Fruit fly (Drosophila melanogaster) whole organism, prepupa: ENCODE measurements around the gene CG9686.

Experiments
- Blimp-1 ChIP-seq: fragments of 200-800 bp; sonication (Bioruptor generic); optimal IDR thresholded peaks from 3 replicates; lab custom pipeline; 2017; ENCODE audit warnings: missing biosample characterization, missing genetic modification characterization, mild to moderate bottlenecking, moderate library complexity, missing genetic modification reagents
- CG10669 ChIP-seq: fragments of 200-800 bp; sonication (Bioruptor generic); optimal IDR thresholded peaks from 3 replicates; lab custom pipeline; 2018; ENCODE audit warnings: missing biosample characterization, mild to moderate bottlenecking, missing genetic modification characterization, moderate library complexity
- CG11294 ChIP-seq: fragments of 200-800 bp; sonication (Bioruptor generic); IDR thresholded peaks from 2 replicates; pipeline ENCODE4 v1.3.6; 2022; ENCODE audit warnings: missing biosample characterization, missing genetic modification characterization
- CG11762 ChIP-seq: fragments of 200-800 bp; sonication (Bioruptor generic); optimal IDR thresholded peaks from 3 replicates; lab custom pipeline; 2016; ENCODE audit warnings: missing biosample characterization, missing genetic modification characterization; ENCODE audit not compliant: insufficient read depth
- CG11902 ChIP-seq: fragments of 200-800 bp; sonication (Bioruptor generic); optimal IDR thresholded peaks from 3 replicates; lab custom pipeline; 2016; ENCODE audit warnings: missing biosample characterization, missing genetic modification characterization
- CG15336 ChIP-seq: fragments of 200-800 bp; sonication (Bioruptor generic); IDR thresholded peaks from 2 replicates; pipeline ENCODE4 v1.3.6; 2022; ENCODE audit warnings: missing biosample characterization, missing genetic modification characterization
- CG1621 ChIP-seq: fragments of 200-800 bp; sonication (Bioruptor generic); optimal IDR thresholded peaks from 3 replicates; lab custom pipeline; 2018; ENCODE audit warnings: missing biosample characterization, mild to moderate bottlenecking, missing genetic modification characterization
- CG3032 ChIP-seq: fragments of 200-800 bp; optimal IDR thresholded peaks from 2 replicates; lab custom pipeline; 2019; ENCODE audit warnings: missing biosample characterization, mild to moderate bottlenecking, missing genetic modification characterization, moderate library complexity
- CG31627 ChIP-seq: fragments of 200-800 bp; sonication (Bioruptor generic); optimal IDR thresholded peaks from 3 replicates; lab custom pipeline; 2016; ENCODE audit warnings: missing biosample characterization, missing genetic modification characterization
- CG32006 ChIP-seq: fragments of 200-800 bp; sonication (Bioruptor generic); optimal IDR thresholded peaks from 3 replicates; lab custom pipeline; 2017; ENCODE audit warnings: missing biosample characterization, mild to moderate bottlenecking, missing genetic modification characterization
- CG34406 ChIP-seq: fragments of 200-800 bp; sonication (Bioruptor generic); optimal IDR thresholded peaks from 3 replicates; lab custom pipeline; 2016; ENCODE audit warnings: missing biosample characterization, missing genetic modification characterization
- CG4318 ChIP-seq: fragments of 200-800 bp; sonication (Bioruptor generic); optimal IDR thresholded peaks from 3 replicates; lab custom pipeline; 2017; ENCODE audit warnings: missing biosample characterization, mild to moderate bottlenecking, missing genetic modification characterization
- CG6163 ChIP-seq: fragments of 200-800 bp; sonication (Bioruptor generic); IDR thresholded peaks from 3 replicates; pipeline ENCODE4 v1.3.6; 2022; ENCODE audit warnings: missing biosample characterization, missing genetic modification characterization
- CG6792 ChIP-seq: fragments of 200-800 bp; sonication (Bioruptor generic); optimal IDR thresholded peaks from 3 replicates; lab custom pipeline; 2016; ENCODE audit warnings: missing biosample characterization, missing genetic modification characterization
- CG6808 ChIP-seq: fragments of 200-800 bp; sonication (Bioruptor generic); optimal IDR thresholded peaks from 3 replicates; lab custom pipeline; 2017; ENCODE audit warnings: missing biosample characterization, missing genetic modification characterization, mild to moderate bottlenecking, moderate library complexity, missing genetic modification reagents
- CG6854 ChIP-seq: fragments of 200-800 bp; sonication (Bioruptor generic); optimal IDR thresholded peaks from 2 replicates; lab custom pipeline; 2017; ENCODE audit warnings: missing biosample characterization, mild to moderate bottlenecking, missing genetic modification characterization
- CG7368 ChIP-seq: fragments of 200-800 bp; sonication (Bioruptor generic); optimal IDR thresholded peaks from 3 replicates; lab custom pipeline; 2016; ENCODE audit warnings: missing biosample characterization, missing genetic modification characterization
- CG8119 ChIP-seq: fragments of 200-800 bp; sonication (Bioruptor generic); IDR thresholded peaks from 3 replicates; pipeline ENCODE4 v1.3.6; 2022; ENCODE audit warnings: missing biosample characterization, missing genetic modification characterization
- CG8632 ChIP-seq: fragments of 200-800 bp; sonication (Bioruptor generic); optimal IDR thresholded peaks from 3 replicates; lab custom pipeline; 2016; ENCODE audit warnings: missing biosample characterization, missing genetic modification characterization
- Eip78C ChIP-seq: fragments of 200-800 bp; sonication (Bioruptor generic); peaks from one replicate; lab custom pipeline; 2016; ENCODE audit warnings: missing biosample characterization, missing genetic modification characterization
- Eip93F ChIP-seq: fragments of 200-800 bp; sonication (Bioruptor generic); optimal IDR thresholded peaks from 2 replicates; lab custom pipeline; 2016; ENCODE audit warnings: missing biosample characterization, mild to moderate bottlenecking, missing genetic modification characterization
- Ets21C ChIP-seq: fragments of 200-800 bp; sonication (Bioruptor generic); optimal IDR thresholded peaks from 3 replicates; lab custom pipeline; 2016; ENCODE audit warnings: missing biosample characterization, missing genetic modification characterization
- Ets96B ChIP-seq: fragments of 200-800 bp; optimal IDR thresholded peaks from 2 replicates; lab custom pipeline; 2019; ENCODE audit warnings: missing biosample characterization, mild to moderate bottlenecking, missing genetic modification characterization, moderate library complexity
- Gug ChIP-seq: fragments of 200-800 bp; sonication (Bioruptor generic); IDR thresholded peaks from 2 replicates; pipeline ENCODE4 v1.3.6; 2022; ENCODE audit warnings: missing biosample characterization, missing genetic modification characterization
- Hr38 ChIP-seq: sonication (Bioruptor generic); optimal IDR thresholded peaks from 2 replicates; lab custom pipeline; 2016; ENCODE audit warnings: missing biosample characterization, missing genetic modification characterization
- Hr39 ChIP-seq: fragments of 200-800 bp; sonication (Bioruptor generic); optimal IDR thresholded peaks from 2 replicates; lab custom pipeline; 2016; ENCODE audit warnings: missing biosample characterization, missing genetic modification characterization
- Hr4 ChIP-seq: fragments of 200-800 bp; sonication (Bioruptor generic); optimal IDR thresholded peaks from 3 replicates; lab custom pipeline; 2016; ENCODE audit warnings: missing biosample characterization, missing genetic modification characterization
- Lpt ChIP-seq: fragments of 200-800 bp; sonication (Bioruptor generic); optimal IDR thresholded peaks from 3 replicates; lab custom pipeline; 2016; ENCODE audit warnings: missing biosample characterization, missing genetic modification characterization
- Met ChIP-seq: fragments of 200-800 bp; sonication (Bioruptor generic); optimal IDR thresholded peaks from 3 replicates; lab custom pipeline; 2016; ENCODE audit warnings: missing biosample characterization, missing genetic modification characterization
- OdsH ChIP-seq: fragments of 200-800 bp; sonication (Bioruptor generic); optimal IDR thresholded peaks from 3 replicates; lab custom pipeline; 2016; ENCODE audit warnings: missing biosample characterization, missing genetic modification characterization
- Smox ChIP-seq: fragments of 200-800 bp; sonication (Bioruptor generic); optimal IDR thresholded peaks from 3 replicates; lab custom pipeline; 2016; ENCODE audit warnings: missing biosample characterization, missing genetic modification characterization
- Sox14 ChIP-seq: fragments of 200-800 bp; sonication (Bioruptor generic); optimal IDR thresholded peaks from 3 replicates; lab custom pipeline; 2016; ENCODE audit warnings: missing biosample characterization, missing genetic modification characterization
- Sox15 ChIP-seq: fragments of 200-800 bp; sonication (Bioruptor generic); optimal IDR thresholded peaks from 3 replicates; lab custom pipeline; 2016; ENCODE audit warnings: missing biosample characterization, missing genetic modification characterization
- achi ChIP-seq: fragments of 200-800 bp; sonication (Bioruptor generic); optimal IDR thresholded peaks from 3 replicates; lab custom pipeline; 2016; ENCODE audit warnings: missing biosample characterization, missing genetic modification characterization
- acj6 ChIP-seq: fragments of 200-800 bp; sonication (Bioruptor generic); optimal IDR thresholded peaks from 3 replicates; lab custom pipeline; 2016; ENCODE audit warnings: missing biosample characterization, missing genetic modification characterization
- cyc ChIP-seq: fragments of 200-800 bp; sonication (Bioruptor generic); optimal IDR thresholded peaks from 3 replicates; lab custom pipeline; 2016; ENCODE audit warnings: missing biosample characterization, missing genetic modification characterization
- dac ChIP-seq: fragments of 200-800 bp; sonication (Bioruptor generic); optimal IDR thresholded peaks from 2 replicates; lab custom pipeline; 2017; ENCODE audit warnings: missing biosample characterization, mild to moderate bottlenecking, missing genetic modification characterization
- dsx ChIP-seq: fragments of 200-800 bp; optimal IDR thresholded peaks from 3 replicates; lab custom pipeline; 2019; ENCODE audit warnings: missing biosample characterization, mild to moderate bottlenecking, missing genetic modification characterization, moderate library complexity; ENCODE audit not compliant: poor library complexity, severe bottlenecking
- eg ChIP-seq: fragments of 200-800 bp; sonication (Bioruptor generic); IDR thresholded peaks from 3 replicates; pipeline ENCODE4 v1.3.6; 2022; ENCODE audit warnings: missing biosample characterization, missing genetic modification characterization
- esn ChIP-seq: fragments of 200-800 bp; sonication (Bioruptor generic); optimal IDR thresholded peaks from 2 replicates; lab custom pipeline; 2016; ENCODE audit warnings: missing biosample characterization, mild to moderate bottlenecking, missing genetic modification characterization, moderate library complexity
- fd59A ChIP-seq: fragments of 200-800 bp; sonication (Bioruptor generic); optimal IDR thresholded peaks from 2 replicates; lab custom pipeline; 2017; ENCODE audit warnings: missing biosample characterization, mild to moderate bottlenecking, missing genetic modification characterization, missing genetic modification reagents
- fd85E ChIP-seq: fragments of 200-800 bp; sonication (Bioruptor generic); optimal IDR thresholded peaks from 3 replicates; lab custom pipeline; 2016; ENCODE audit warnings: missing biosample characterization, missing genetic modification characterization
- fkh ChIP-seq: fragments of 200-800 bp; sonication (Bioruptor generic); optimal IDR thresholded peaks from 3 replicates; lab custom pipeline; 2017; ENCODE audit warnings: missing biosample characterization, mild to moderate bottlenecking, missing genetic modification characterization, moderate library complexity
- lz ChIP-seq: fragments of 200-800 bp; sonication (Bioruptor generic); optimal IDR thresholded peaks from 3 replicates; lab custom pipeline; 2016; ENCODE audit warnings: missing biosample characterization, missing genetic modification characterization
- net ChIP-seq: fragments of 200-800 bp; sonication (Bioruptor generic); optimal IDR thresholded peaks from 3 replicates; lab custom pipeline; 2016; ENCODE audit warnings: missing biosample characterization, missing genetic modification characterization
- pdm3 ChIP-seq: fragments of 200-800 bp; sonication (Bioruptor generic); optimal IDR thresholded peaks from 3 replicates; lab custom pipeline; 2016; ENCODE audit warnings: missing biosample characterization, missing genetic modification characterization
- spab ChIP-seq: fragments of 200-800 bp; sonication (Bioruptor generic); optimal IDR thresholded peaks from 2 replicates; lab custom pipeline; 2017; ENCODE audit warnings: missing biosample characterization, mild to moderate bottlenecking, missing genetic modification characterization, missing genetic modification reagents
- ss ChIP-seq, 2 experiments: fragments of 200-800 bp; sonication (Bioruptor generic); optimal IDR thresholded peaks; 2 replicates in 1 of 2; 3 replicates in 1 of 2; lab custom pipeline; 2017 to 2018; ENCODE audit warnings: mild to moderate bottlenecking in 2 of 2, missing biosample characterization in 2 of 2, missing genetic modification characterization in 2 of 2, moderate library complexity in 1 of 2
- svp ChIP-seq: fragments of 200-800 bp; sonication (Bioruptor generic); peaks from one replicate; lab custom pipeline; 2016; ENCODE audit warnings: missing biosample characterization, missing genetic modification characterization
- topi ChIP-seq: fragments of 200-800 bp; sonication (Bioruptor generic); optimal IDR thresholded peaks from 3 replicates; lab custom pipeline; 2016; ENCODE audit warnings: missing biosample characterization, missing genetic modification characterization

The CG9686 gene

dm6 chrX:9879570-9879969 is at the start of gene CG9686:
CG9686 (plus strand) TSS chrX:9879870.
- TF ChIP-seq CG32006 (GFP tag; lab: Kevin White, UChicago) (no peak), Eip78C (GFP tag; lab: Kevin White, UChicago) (peak; percentile 5), svp (GFP tag; lab: Kevin White, UChicago) (peak; percentile 89), Ets21C (GFP tag; lab: Kevin White, UChicago) (no peak), CG6808 (GFP tag; lab: Kevin White, UChicago) (no peak)

DNA sequence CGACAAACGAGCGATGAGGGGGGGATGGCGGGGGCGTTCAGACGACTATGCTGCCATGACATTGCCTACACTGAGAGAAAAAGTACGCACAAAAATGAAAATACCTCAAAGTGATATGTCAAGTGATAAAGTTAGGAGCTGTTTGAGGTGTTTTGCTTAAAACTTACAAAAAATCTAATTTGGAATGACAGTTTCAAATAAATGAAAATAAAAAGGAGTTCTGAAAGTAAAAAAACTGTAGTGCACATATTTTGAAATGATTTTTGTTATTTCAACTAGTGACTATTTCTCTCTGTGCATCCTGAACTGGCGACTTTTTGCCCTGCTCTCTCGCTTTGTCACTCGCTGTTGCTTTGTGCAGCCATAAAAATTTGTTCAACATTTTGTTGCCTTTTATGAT is 49.8 kb upstream of the CG9686 start:
- TF ChIP-seq cyc (GFP tag; lab: Kevin White, UChicago), result peak; percentile 17
- TF ChIP-seq net (GFP tag; lab: Kevin White, UChicago), result no peak
- no peak for TF ChIP-seq CG6163 (GFP tag; lab: Robert Waterston, UW)
- TF ChIP-seq CG15336 (GFP tag; lab: Robert Waterston, UW), result peak; percentile 19; the same call in 1 of the 2 replicates
- no peak for TF ChIP-seq CG8632 (GFP tag; lab: Kevin White, UChicago)
- TF ChIP-seq CG32006 (GFP tag; lab: Kevin White, UChicago), result peak; percentile 38
- TF ChIP-seq svp (GFP tag; lab: Kevin White, UChicago), result peak; percentile 82
- TF ChIP-seq pdm3, result no peak
- no peak for TF ChIP-seq ss (GFP tag; optimal IDR thresholded peaks at IDR 0.05; lab: Kevin White, UChicago)
- TF ChIP-seq fd85E, result no peak
- TF ChIP-seq CG10669, result peak; percentile 7
- no peak for TF ChIP-seq fd59A
- TF ChIP-seq CG4318 (GFP tag; lab: Kevin White, UChicago), result peak; percentile 22
- no peak for TF ChIP-seq CG6792
- TF ChIP-seq OdsH (GFP tag; lab: Kevin White, UChicago), result no peak
- TF ChIP-seq CG34406 (GFP tag; lab: Kevin White, UChicago), result no peak
- peak; percentile 7 for TF ChIP-seq Hr4 (GFP tag; lab: Kevin White, UChicago)
- no peak for TF ChIP-seq Eip93F (GFP tag; lab: Kevin White, UChicago)
- TF ChIP-seq Met (GFP tag; lab: Kevin White, UChicago), result peak; percentile 1
- TF ChIP-seq lz (GFP tag; lab: Kevin White, UChicago), result peak; percentile 3
- peak; percentile 2 for TF ChIP-seq Smox (GFP tag; lab: Kevin White, UChicago)
- TF ChIP-seq CG11902 (GFP tag; lab: Kevin White, UChicago), result no peak
- TF ChIP-seq CG31627 (GFP tag; lab: Kevin White, UChicago), result peak; percentile 19
- peak; percentile 20 for TF ChIP-seq Hr39 (GFP tag; lab: Kevin White, UChicago)
- TF ChIP-seq esn, result no peak
- peak; percentile 22 for TF ChIP-seq achi (GFP tag; lab: Kevin White, UChicago)
- TF ChIP-seq Ets21C (GFP tag; lab: Kevin White, UChicago), result no peak
- peak; percentile 34 for TF ChIP-seq Ets96B (tag; lab: Kevin White, UChicago)
- no peak for TF ChIP-seq spab (GFP tag; lab: Kevin White, UChicago)
- no peak for TF ChIP-seq dac (GFP tag; lab: Kevin White, UChicago)
- no peak for TF ChIP-seq CG3032 (tag; lab: Kevin White, UChicago)
- TF ChIP-seq topi (GFP tag; lab: Kevin White, UChicago), result peak; percentile 13
- TF ChIP-seq CG6854 (GFP tag; lab: Kevin White, UChicago), result no peak
- no peak for TF ChIP-seq Sox15 (GFP tag; lab: Kevin White, UChicago)
- TF ChIP-seq CG8119, result no peak
- no peak for TF ChIP-seq eg (GFP tag; lab: Robert Waterston, UW)
- no peak for TF ChIP-seq CG11294
- no peak for TF ChIP-seq CG7368 (GFP tag; lab: Kevin White, UChicago)
- no peak for TF ChIP-seq Lpt (GFP tag; lab: Kevin White, UChicago)
- TF ChIP-seq Eip78C (GFP tag; lab: Kevin White, UChicago), result peak; percentile 36
- TF ChIP-seq acj6, result no peak
- no peak for TF ChIP-seq Blimp-1 (GFP tag; lab: Kevin White, UChicago)
- TF ChIP-seq Gug, result no peak
- TF ChIP-seq Hr38 (GFP tag; lab: Kevin White, UChicago), result no peak
- no peak for TF ChIP-seq fkh (GFP tag; lab: Kevin White, UChicago)
- TF ChIP-seq CG11762, result no peak
- TF ChIP-seq CG1621 (tag; lab: Kevin White, UChicago), result no peak
- TF ChIP-seq Sox14 (GFP tag; lab: Kevin White, UChicago), result no peak
- TF ChIP-seq dsx (GFP tag; lab: Kevin White, UChicago), result no peak
- TF ChIP-seq CG6808 (GFP tag; lab: Kevin White, UChicago), result peak; percentile 14
